Worm (Caenorhabditis elegans) whole organism, early embryonic: ENCODE measurements around the gene spl-3.

Experiments used
- B0310.2 ChIP-seq: sonication (generic microtip); optimal IDR thresholded peaks from 2 replicates; lab custom pipeline; 2016; ENCODE audit warnings: mild to moderate bottlenecking, missing genetic modification characterization, missing compliant biosample characterization
- F13C5.2 ChIP-seq: sonication (generic microtip); optimal IDR thresholded peaks from 2 replicates; lab custom pipeline; 2017; ENCODE audit warnings: mild to moderate bottlenecking, missing genetic modification characterization, inconsistent platforms, missing compliant biosample characterization
- aly-1 ChIP-seq: sonication (generic microtip); optimal IDR thresholded peaks from 2 replicates; lab custom pipeline; 2016; ENCODE audit warnings: missing genetic modification characterization, missing compliant biosample characterization
- ama-1 ChIP-seq: fragments of 150-350 bp; optimal IDR thresholded peaks from 2 replicates; lab custom pipeline; 2014
- ceh-13 ChIP-seq: fragments of 200-800 bp; sonication (Bioruptor generic); optimal IDR thresholded peaks from 2 replicates; lab custom pipeline; 2018; ENCODE audit warnings: mild to moderate bottlenecking, missing genetic modification characterization, missing compliant biosample characterization
- ets-7 ChIP-seq: sonication (generic microtip); optimal IDR thresholded peaks from 2 replicates; lab custom pipeline; 2016; ENCODE audit warnings: missing genotype, missing genetic modification characterization, missing compliant biosample characterization
- flt-1 ChIP-seq: fragments of 200-800 bp; sonication (Bioruptor generic); IDR thresholded peaks from 2 replicates; pipeline ENCODE4 v1.3.6; 2022; ENCODE audit warnings: missing genetic modification characterization, missing compliant biosample characterization
- hmbx-1 ChIP-seq: sonication (generic microtip); optimal IDR thresholded peaks from 2 replicates; lab custom pipeline; 2016; ENCODE audit warnings: mild to moderate bottlenecking, missing genetic modification characterization, missing compliant biosample characterization
- hnd-1 ChIP-seq: sonication (generic microtip); optimal IDR thresholded peaks from 2 replicates; lab custom pipeline; 2016; ENCODE audit warnings: missing genetic modification characterization, missing compliant biosample characterization
- pes-1 ChIP-seq: fragments of 200-800 bp; sonication (Bioruptor generic); IDR thresholded peaks from 2 replicates; pipeline ENCODE4 v1.3.6; 2022; ENCODE audit warnings: missing genetic modification reagents, missing genetic modification characterization, missing compliant biosample characterization
- scrt-1 ChIP-seq: fragments of 200-800 bp; sonication (Bioruptor generic); IDR thresholded peaks from 2 replicates; pipeline ENCODE4 v1.3.6; 2022; ENCODE audit warnings: missing genetic modification characterization, missing compliant biosample characterization
- tbx-11 ChIP-seq: fragments of 200-800 bp; sonication (Bioruptor generic); IDR thresholded peaks from 2 replicates; pipeline ENCODE4 v1.3.6; 2022; ENCODE audit warnings: missing genetic modification characterization, missing compliant biosample characterization
- tra-4 ChIP-seq: sonication (generic microtip); optimal IDR thresholded peaks from 2 replicates; lab custom pipeline; 2017; ENCODE audit warnings: missing genetic modification characterization, missing compliant biosample characterization

DNA sequence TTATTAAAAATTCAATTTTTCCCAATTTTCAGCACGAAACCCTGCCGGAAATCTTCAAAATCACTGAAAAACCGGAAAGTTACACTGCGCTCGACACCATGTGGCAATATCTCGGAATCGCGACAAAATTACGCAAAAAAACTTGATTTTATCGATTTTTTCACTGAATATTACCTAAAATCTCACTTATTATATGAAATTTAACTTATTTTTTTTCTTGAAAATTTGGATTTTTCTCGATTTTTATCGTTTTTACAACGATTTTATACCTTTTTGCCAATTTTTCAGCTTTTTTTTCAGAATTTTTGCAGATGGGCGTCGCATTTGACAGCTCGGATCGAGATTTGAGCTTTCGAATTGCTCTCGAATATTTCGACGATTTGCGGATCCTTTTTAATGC is at the start of gene spl-3:
- TF ChIP-seq ama-1 (lab: Kevin White, UChicago) (no peak), flt-1 (GFP tag; lab: Robert Waterston, UW) (no peak), B0310.2 (tag; lab: Kevin White, UChicago) (no peak), hmbx-1 (tag; lab: Kevin White, UChicago) (no peak), F13C5.2 (tag; lab: Kevin White, UChicago) (no peak), ets-7 (tag; lab: Kevin White, UChicago) (no peak), scrt-1 (GFP tag; lab: Robert Waterston, UW) (no peak), aly-1 (tag; lab: Kevin White, UChicago) (no peak), tra-4 (tag; lab: Kevin White, UChicago) (no peak), ceh-13 (GFP tag; lab: Kevin White, UChicago) (no peak), hnd-1 (no peak), tbx-11 (GFP tag; lab: Robert Waterston, UW) (no peak), pes-1 (GFP tag; lab: Robert Waterston, UW) (no peak)
